Worm (Caenorhabditis elegans): ENCODE data around the gene W06H8.2.

The W06H8.2 gene

ce11 chrV:6220752-6221151 lies 14.2 kb downstream of the W06H8.2 start:
- TF ChIP-seq nhr-237 (tag; optimal IDR thresholded peaks at IDR 0.05) (no peak), ceh-43 (GFP tag; optimal IDR thresholded peaks at IDR 0.05) (no peak), nhr-28 (tag; optimal IDR thresholded peaks at IDR 0.05) (no peak), sem-2 (GFP tag; optimal IDR thresholded peaks at IDR 0.05) (no peak), mep-1 (tag; optimal IDR thresholded peaks at IDR 0.05) (no peak), M03D4.4 (tag; optimal IDR thresholded peaks at IDR 0.05) (no peak), nhr-12 (tag; optimal IDR thresholded peaks at IDR 0.05) (no peak), elt-1 (tag; optimal IDR thresholded peaks at IDR 0.05; ENCODE audit: borderline replicate concordance, insufficient read depth) (no peak)

ce11 chrV:6221292-6221691 lies 14.7 kb downstream of the W06H8.2 start:
- TF ChIP-seq ceh-83 (GFP tag; optimal IDR thresholded peaks at IDR 0.05) (peak; percentile 52), unc-62 (GFP tag; optimal IDR thresholded peaks at IDR 0.05) (no peak), lin-13 (tag; optimal IDR thresholded peaks at IDR 0.05) (no peak), mep-1 (tag; optimal IDR thresholded peaks at IDR 0.05) (no peak), bed-3 (GFP tag; optimal IDR thresholded peaks at IDR 0.05) (no peak), nhr-28 (tag; optimal IDR thresholded peaks at IDR 0.05) (no peak), ham-2 (GFP tag; optimal IDR thresholded peaks at IDR 0.05) (no peak), cnd-1 (tag; optimal IDR thresholded peaks at IDR 0.05) (peak; percentile 11), flh-1 (GFP tag; optimal IDR thresholded peaks at IDR 0.05) (peak; percentile 1), lin-32 (GFP tag; optimal IDR thresholded peaks at IDR 0.05) (no peak), ces-1 (GFP tag; optimal IDR thresholded peaks at IDR 0.05) (no peak), nhr-2 (tag; optimal IDR thresholded peaks at IDR 0.05) (no peak), mab-5 (tag; optimal IDR thresholded peaks at IDR 0.05) (no peak), ztf-11 (tag; optimal IDR thresholded peaks at IDR 0.05) (no peak), mls-2 (tag; optimal IDR thresholded peaks at IDR 0.05) (no peak)

DNA sequence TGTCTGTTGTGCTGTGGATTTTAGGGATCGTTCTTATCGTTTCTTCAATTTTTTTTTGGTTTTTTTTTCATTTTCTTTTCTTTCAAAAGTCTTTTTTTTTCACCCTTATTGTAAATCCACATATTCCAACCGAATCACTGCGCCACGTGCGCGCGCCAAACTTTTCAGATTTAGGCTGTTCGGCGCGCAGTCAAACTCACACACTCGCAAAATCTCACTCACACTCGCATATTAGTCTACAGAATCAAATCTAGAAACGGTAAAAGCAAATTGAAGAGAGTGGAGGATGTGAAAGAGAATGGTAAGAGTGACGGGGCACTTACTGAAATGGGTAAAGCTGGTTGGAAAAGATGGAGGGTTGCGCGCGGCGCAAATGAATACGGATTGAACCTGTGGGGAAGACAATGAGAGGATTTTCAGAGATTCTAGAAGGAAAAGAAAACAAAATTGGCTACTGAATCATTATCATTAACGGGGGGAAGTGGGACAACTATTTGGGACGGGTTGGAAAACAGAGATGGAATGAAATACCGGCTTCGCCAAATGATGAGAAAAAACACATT lies 15.7 kb downstream of the W06H8.2 start:
- no peak for TF ChIP-seq elt-1 (tag; optimal IDR thresholded peaks at IDR 0.05; ENCODE audit: borderline replicate concordance, insufficient read depth)
- no peak for TF ChIP-seq ceh-39 (tag; optimal IDR thresholded peaks at IDR 0.05)
- TF ChIP-seq unc-62 (GFP tag; optimal IDR thresholded peaks at IDR 0.05), result no peak
- no peak for TF ChIP-seq nhr-76 (tag; optimal IDR thresholded peaks at IDR 0.05)
- no peak for TF ChIP-seq lin-13 (tag; optimal IDR thresholded peaks at IDR 0.05)
- no peak for TF ChIP-seq lsy-2 (tag; optimal IDR thresholded peaks at IDR 0.05)
- TF ChIP-seq drap-1 (GFP tag; optimal IDR thresholded peaks at IDR 0.05), result no peak
- no peak for TF ChIP-seq ceh-43 (GFP tag; optimal IDR thresholded peaks at IDR 0.05)
- TF ChIP-seq flh-1 (GFP tag; optimal IDR thresholded peaks at IDR 0.05), result no peak
- no peak for TF ChIP-seq snpc-4 (tag; optimal IDR thresholded peaks at IDR 0.05)

DNA sequence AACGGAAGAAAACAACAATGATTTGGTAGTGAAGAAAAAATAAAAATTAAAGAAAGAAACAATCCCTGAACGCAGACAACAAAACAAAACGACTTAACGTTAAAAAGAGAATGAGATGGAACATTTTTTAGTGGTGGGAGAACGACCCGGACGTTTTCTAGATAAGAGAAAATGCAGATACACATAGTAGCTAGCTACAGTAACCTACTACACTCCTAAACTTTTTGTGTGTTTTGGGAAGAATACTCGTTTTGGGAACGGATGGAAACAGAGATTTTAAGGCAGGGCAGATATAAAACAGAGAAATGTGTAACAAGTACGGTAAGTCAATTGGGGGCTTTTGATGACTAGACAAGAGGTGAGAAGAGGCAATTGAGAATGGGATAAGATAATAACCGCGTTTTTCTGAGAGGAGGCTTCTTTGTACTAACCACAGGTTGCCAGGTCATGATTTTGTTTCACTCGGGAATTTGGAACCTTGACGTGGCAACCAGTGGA lies 16.3 kb downstream of the W06H8.2 start:
- TF ChIP-seq ceh-83 (GFP tag; optimal IDR thresholded peaks at IDR 0.05) (peak; percentile 38), M03D4.4 (tag; optimal IDR thresholded peaks at IDR 0.05) (no peak)

ce11 chrV:6223315-6224018 lies 16.9 kb downstream of the W06H8.2 start:
- TF ChIP-seq sptf-1 (tag; optimal IDR thresholded peaks at IDR 0.05), result no peak
- TF ChIP-seq zip-8 (tag; optimal IDR thresholded peaks at IDR 0.05), result no peak
- no peak for TF ChIP-seq mep-1 (tag; optimal IDR thresholded peaks at IDR 0.05)
- TF ChIP-seq blmp-1 (tag; optimal IDR thresholded peaks at IDR 0.05), result no peak
- no peak for TF ChIP-seq unc-120 (tag; optimal IDR thresholded peaks at IDR 0.05; ENCODE audit: poor library complexity, severe bottlenecking)
- no peak for TF ChIP-seq flh-1 (GFP tag; optimal IDR thresholded peaks at IDR 0.05)
- no peak for TF ChIP-seq drap-1 (GFP tag; optimal IDR thresholded peaks at IDR 0.05)
- TF ChIP-seq M03D4.4 (tag; optimal IDR thresholded peaks at IDR 0.05), result no peak
- TF ChIP-seq nhr-2 (tag; optimal IDR thresholded peaks at IDR 0.05), result no peak
